Worm (Caenorhabditis elegans) whole organism, L4/young adult: Measurements from ENCODE around the gene Y54G2A.11.
"Not testable (repeated sequence)": the region's sequence is repeated elsewhere in the genome, so short reads cannot be mapped to it uniquely, and the experiment has no call there.

Experiments used
- W03F9.2 ChIP-seq: fragments of 150-350 bp; optimal IDR thresholded peaks from 2 replicates; lab custom pipeline; 2014; ENCODE audit warnings: missing biosample characterization, missing genetic modification characterization
- dao-5 ChIP-seq: sonication (generic microtip); optimal IDR thresholded peaks from 2 replicates; lab custom pipeline; 2016; ENCODE audit warnings: missing genotype, missing genetic modification characterization, moderate library complexity, missing compliant biosample characterization
- him-1 ChIP-seq: sonication (generic microtip); optimal IDR thresholded peaks from 2 replicates; lab custom pipeline; 2016; ENCODE audit warnings: missing genotype, missing genetic modification reagents, missing genetic modification characterization, missing compliant biosample characterization

Gene Y54G2A.11

ce11 chrIV:2771692-2772091 is at the start of gene Y54G2A.11:
TSS of gene Y54G2A.11 (minus strand) at chrIV:2771792.
- TF ChIP-seq dao-5 (tag; lab: Kevin White, UChicago) (no peak), him-1 (tag; lab: Kevin White, UChicago) (no peak), W03F9.2 (tag; lab: Kevin White, UChicago) (no peak)

- no peak for TF ChIP-seq dao-5 (tag; lab: Kevin White, UChicago)
- no peak for TF ChIP-seq W03F9.2 (tag; lab: Kevin White, UChicago)
- no peak for TF ChIP-seq him-1 (tag; lab: Kevin White, UChicago)
Observed at ce11 chrIV:2820408-2820807, 48.8 kb upstream of the Y54G2A.11 start, which contains the start of gene Y54G2A.37. TSS of gene Y54G2A.37 (plus strand) at chrIV:2820708.

ce11 chrIV:2819633-2820032 is 48.0 kb upstream of the Y54G2A.11 start, which contains the start of gene Y54G2A.13:
TSS of gene Y54G2A.13 (minus strand) at chrIV:2819733.
- TF ChIP-seq him-1 (tag; lab: Kevin White, UChicago) (no peak), dao-5 (tag; lab: Kevin White, UChicago) (no peak), W03F9.2 (tag; lab: Kevin White, UChicago) (no peak)

- TF ChIP-seq W03F9.2 (tag; lab: Kevin White, UChicago): no peak
- no peak for TF ChIP-seq dao-5 (tag; lab: Kevin White, UChicago)
- no peak for TF ChIP-seq him-1 (tag; lab: Kevin White, UChicago)
Observed at ce11 chrIV:2817038-2817437, 45.4 kb upstream of the Y54G2A.11 start.

- no peak for TF ChIP-seq him-1 (tag; lab: Kevin White, UChicago)
- no peak for TF ChIP-seq dao-5 (tag; lab: Kevin White, UChicago)
- TF ChIP-seq W03F9.2 (tag; lab: Kevin White, UChicago): no peak
Observed at ce11 chrIV:2809208-2809607, 37.6 kb upstream of the Y54G2A.11 start, which contains the start of gene Y54G2A.76. TSS of gene Y54G2A.76 (plus strand) at chrIV:2809410.

- TF ChIP-seq him-1 (tag; lab: Kevin White, UChicago) (no peak), W03F9.2 (tag; lab: Kevin White, UChicago) (no peak), dao-5 (tag; lab: Kevin White, UChicago) (no peak)
Observed at ce11 chrIV:2808154-2808553, 36.6 kb upstream of the Y54G2A.11 start.

ce11 chrIV:2805525-2805924 is 33.9 kb upstream of the Y54G2A.11 start, which contains the start of gene Y54G2A.45:
TSS of gene Y54G2A.45 (plus strand) at chrIV:2805857.
- TF ChIP-seq him-1 (tag; lab: Kevin White, UChicago): peak; percentile 1
- peak; percentile 71 for TF ChIP-seq W03F9.2 (tag; lab: Kevin White, UChicago)
- TF ChIP-seq dao-5 (tag; lab: Kevin White, UChicago): peak; percentile 65

ce11 chrIV:2803652-2804051 is 32.1 kb upstream of the Y54G2A.11 start, which contains the start of gene Y54G2A.32:
TSS of gene Y54G2A.32 (plus strand) at chrIV:2803952.
- TF ChIP-seq him-1 (tag; lab: Kevin White, UChicago) (no peak), W03F9.2 (tag; lab: Kevin White, UChicago) (no peak), dao-5 (tag; lab: Kevin White, UChicago) (no peak)

- TF ChIP-seq him-1 (tag; lab: Kevin White, UChicago) (no peak), W03F9.2 (tag; lab: Kevin White, UChicago) (no peak), dao-5 (tag; lab: Kevin White, UChicago) (no peak)
Observed at ce11 chrIV:2802193-2802592, 30.6 kb upstream of the Y54G2A.11 start.

- not testable (repeated sequence) for TF ChIP-seq W03F9.2, dao-5, him-1 (tag; lab: Kevin White, UChicago)
Observed at ce11 chrIV:2801558-2801957, 30.0 kb upstream of the Y54G2A.11 start, which contains the start of gene Y54G2A.44. TSS of gene Y54G2A.44 (plus strand) at chrIV:2801858.

ce11 chrIV:2801004-2801403 is 29.4 kb upstream of the Y54G2A.11 start:
- TF ChIP-seq W03F9.2 (tag; lab: Kevin White, UChicago) (peak; percentile 30), him-1 (tag; lab: Kevin White, UChicago) (no peak)

- no peak for TF ChIP-seq W03F9.2 (tag; lab: Kevin White, UChicago)
- no peak for TF ChIP-seq him-1 (tag; lab: Kevin White, UChicago)
- no peak for TF ChIP-seq dao-5 (tag; lab: Kevin White, UChicago)
Observed at ce11 chrIV:2799890-2800289, 28.3 kb upstream of the Y54G2A.11 start.

- no peak for TF ChIP-seq him-1 (tag; lab: Kevin White, UChicago)
- no peak for TF ChIP-seq dao-5 (tag; lab: Kevin White, UChicago)
- no peak for TF ChIP-seq W03F9.2 (tag; lab: Kevin White, UChicago)
Observed at ce11 chrIV:2799389-2799788, 27.8 kb upstream of the Y54G2A.11 start, which contains the start of gene Y54G2A.10. TSS of gene Y54G2A.10 (plus strand) at chrIV:2799689.

- no peak for TF ChIP-seq dao-5 (tag; lab: Kevin White, UChicago)
- TF ChIP-seq him-1 (tag; lab: Kevin White, UChicago): no peak
- TF ChIP-seq W03F9.2 (tag; lab: Kevin White, UChicago): no peak
Observed at ce11 chrIV:2798339-2798738, 26.7 kb upstream of the Y54G2A.11 start, which contains the start of gene Y54G2A.52. TSS of gene Y54G2A.52 (minus strand) at chrIV:2798686.
